Worm (Caenorhabditis elegans): Measurements from ENCODE around the gene F56H9.9.

DNA sequence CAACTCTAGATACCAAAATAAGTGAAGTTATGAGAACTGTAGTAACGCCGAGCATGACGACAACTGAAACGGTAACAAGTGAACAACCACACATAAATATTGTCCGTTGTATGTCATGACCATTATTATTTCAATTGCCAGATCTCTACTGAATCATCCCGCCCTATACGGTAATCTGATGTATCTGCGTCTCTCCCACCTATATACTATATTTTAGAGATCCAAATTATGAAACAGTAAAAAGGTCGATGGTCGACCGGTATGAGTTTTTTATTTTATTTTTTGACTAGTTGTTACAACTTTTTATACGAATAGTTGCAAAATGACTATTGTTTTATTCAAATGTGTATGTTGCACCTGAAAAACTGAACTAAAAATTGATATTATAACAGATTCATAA is 33.7 kb downstream of the F56H9.9 start, which contains the start of gene ttr-43:
- TF ChIP-seq him-1 (tag; optimal IDR thresholded peaks at IDR 0.05) (no peak), dao-5 (tag; optimal IDR thresholded peaks at IDR 0.05) (no peak)
